Worm (Caenorhabditis elegans) whole organism, L4 larva: ENCODE measurements around the gene gmn-1.
"Not testable (repeated sequence)": the region's sequence is repeated elsewhere in the genome, so short reads cannot be mapped to it uniquely, and the experiment has no call there.

ENCODE experiments used
- daf-12 ChIP-seq: fragments of 150-350 bp; optimal IDR thresholded peaks from 2 replicates; lab custom pipeline; 2014; ENCODE audit warnings: missing biosample characterization, missing genetic modification reagents, missing genetic modification characterization
- egl-43 ChIP-seq: fragments of 200-800 bp; sonication (Bioruptor generic); IDR thresholded peaks from 2 replicates; pipeline ENCODE4 v1.3.6; 2022; ENCODE audit warnings: missing genetic modification reagents, missing genetic modification characterization, missing compliant biosample characterization
- hlh-11 ChIP-seq: fragments of 200-800 bp; sonication (Bioruptor generic); optimal IDR thresholded peaks from 2 replicates; lab custom pipeline; 2018; ENCODE audit warnings: mild to moderate bottlenecking, missing genetic modification characterization, missing compliant biosample characterization
- hmg-1.1 ChIP-seq: fragments of 200-800 bp; sonication (Bioruptor generic); IDR thresholded peaks from 2 replicates; pipeline ENCODE4 v1.3.6; 2022; ENCODE audit warnings: missing genetic modification reagents, missing genetic modification characterization, missing compliant biosample characterization
- lin-29 ChIP-seq: fragments of 200-800 bp; sonication (Bioruptor generic); IDR thresholded peaks from 2 replicates; pipeline ENCODE4 v1.3.6; 2022; ENCODE audit warnings: missing genetic modification reagents, missing genetic modification characterization, missing compliant biosample characterization
- mdl-1 ChIP-seq, 2 experiments: fragments of 150-350 bp in 1 of 2; sonication (generic microtip) in 1 of 2; optimal IDR thresholded peaks; 2 replicates each; lab custom pipeline; 2014 to 2017; ENCODE audit warnings: missing biosample characterization in 2 of 2, missing genetic modification characterization in 2 of 2
- nhr-25 ChIP-seq: sonication (generic microtip); optimal IDR thresholded peaks from 2 replicates; lab custom pipeline; 2017; ENCODE audit warnings: missing genetic modification characterization, mild to moderate bottlenecking, missing compliant biosample characterization, antibody characterized with exemption, moderate library complexity, borderline replicate concordance; ENCODE audit not compliant: insufficient read depth
- nhr-28 ChIP-seq: fragments of 150-350 bp; optimal IDR thresholded peaks from 2 replicates; lab custom pipeline; 2014; ENCODE audit warnings: missing biosample characterization, missing genetic modification characterization
- nhr-77 ChIP-seq: fragments of 150-350 bp; optimal IDR thresholded peaks from 2 replicates; lab custom pipeline; 2014; ENCODE audit warnings: missing biosample characterization, missing genetic modification characterization
- snpc-1.2 ChIP-seq: fragments of 200-800 bp; sonication (Bioruptor generic); IDR thresholded peaks from 2 replicates; pipeline ENCODE4 v1.3.6; 2022; ENCODE audit warnings: missing genetic modification reagents, missing genetic modification characterization, missing compliant biosample characterization
- snpc-4 ChIP-seq: fragments of 150-350 bp; optimal IDR thresholded peaks from 2 replicates; lab custom pipeline; 2014; ENCODE audit warnings: missing biosample characterization, missing genetic modification characterization
- zag-1 ChIP-seq: fragments of 150-350 bp; optimal IDR thresholded peaks from 2 replicates; lab custom pipeline; 2014; ENCODE audit warnings: missing biosample characterization, missing genetic modification characterization

gmn-1 gene

ce11 chrIII:12178121-12178520, 47.0 kb downstream of the gmn-1 start:
- 0 out of 2 replicates have a peak, but pooled peaks have one; percentile 27 for TF ChIP-seq hmg-1.1 (GFP tag; lab: Robert Waterston, UW)
- TF ChIP-seq snpc-4 (tag; lab: Kevin White, UChicago), result no peak
- TF ChIP-seq daf-12 (tag; lab: Kevin White, UChicago), result no peak
- TF ChIP-seq mdl-1 (tag; optimal IDR thresholded peaks at IDR 0.05; lab: Kevin White, UChicago), result peak in 1 of 2 experiments; percentile 1
- no peak for TF ChIP-seq nhr-77 (tag; lab: Kevin White, UChicago)
- peak; percentile 77 for TF ChIP-seq nhr-25 (tag; lab: Kevin White, UChicago)
- TF ChIP-seq egl-43 (GFP tag; lab: Robert Waterston, UW), result no peak
- peak; percentile 8 for TF ChIP-seq hlh-11 (tag; lab: Kevin White, UChicago)
- TF ChIP-seq nhr-28, result peak; percentile 17

ce11 chrIII:12177145-12177544, 48.0 kb downstream of the gmn-1 start, which contains the start of gene gly-11:
gly-11 (minus strand) TSS chrIII:12177245.
- not testable (repeated sequence) for TF ChIP-seq zag-1, snpc-1.2, lin-29
